Worm (Caenorhabditis elegans): ENCODE data around the gene F15A4.10.
"Not testable (repeated sequence)": the region's sequence is repeated elsewhere in the genome, so short reads cannot be mapped to it uniquely, and the experiment has no call there.

Gene F15A4.10

DNA sequence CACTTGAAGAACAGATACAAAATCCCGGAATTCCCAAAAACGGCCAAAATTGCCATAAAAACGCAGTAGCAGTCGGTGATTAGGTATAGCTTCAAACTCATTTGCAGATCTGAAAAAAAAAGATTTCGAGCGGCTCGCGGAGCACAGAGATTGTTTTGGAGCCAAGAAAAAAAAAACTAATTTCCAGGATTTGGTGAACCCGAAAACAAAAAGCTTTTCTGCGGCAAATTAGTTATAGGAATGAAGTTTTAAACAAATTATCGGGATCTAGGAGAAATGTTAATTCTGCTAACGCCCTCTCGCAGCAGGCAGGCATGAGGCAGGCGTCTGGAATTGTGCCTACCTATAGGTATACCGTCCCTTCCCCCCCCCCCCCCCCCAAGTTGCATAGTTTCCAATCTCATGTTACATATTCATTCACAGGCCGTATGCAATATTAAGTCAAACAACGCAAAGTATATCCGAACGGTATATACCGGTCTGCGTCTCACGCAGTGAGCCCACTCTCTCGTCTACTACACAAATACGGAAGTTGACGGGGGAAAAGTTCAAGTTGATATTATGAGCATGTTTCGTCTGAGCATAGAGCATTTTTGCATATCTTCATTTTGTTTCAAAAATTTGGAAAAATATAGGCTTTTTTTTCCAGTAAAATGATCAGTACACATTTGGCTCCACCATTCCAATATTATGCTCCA lies 40.1 kb downstream of the F15A4.10 start, which contains the start of the genes W05H5.1 and pitr-6:
Gene W05H5.1, minus strand, starts transcription at position 101 of the 698 bp plus-strand sequence.
Gene pitr-6, plus strand, starts transcription at position 648 of the 698 bp plus-strand sequence.
- TF ChIP-seq cog-1 (tag; optimal IDR thresholded peaks at IDR 0.05), result no peak
- TF ChIP-seq tab-1 (GFP tag; IDR thresholded peaks at IDR 0.05), result no peak
- TF ChIP-seq ztf-23 (GFP tag; IDR thresholded peaks at IDR 0.05), result no peak
- TF ChIP-seq T22C8.4 (GFP tag; IDR thresholded peaks at IDR 0.05), result no peak
- no peak for TF ChIP-seq ztf-29 (GFP tag; IDR thresholded peaks at IDR 0.05)
- TF ChIP-seq med-1 (GFP tag; optimal IDR thresholded peaks at IDR 0.05; ENCODE audit: insufficient read depth), result no peak
- no peak for TF ChIP-seq flt-1 (GFP tag; IDR thresholded peaks at IDR 0.05)
- TF ChIP-seq ref-1 (GFP tag; conservative IDR thresholded peaks at IDR 0.05), result no peak
- TF ChIP-seq klf-2 (GFP tag; conservative IDR thresholded peaks at IDR 0.05), result no peak

ce11 chrII:12441164-12441563 lies 43.8 kb downstream of the F15A4.10 start, which contains the start of gene Y57A10C.10:
Gene Y57A10C.10, minus strand, starts transcription at chrII:12441264.
- TF ChIP-seq tab-1 (GFP tag; IDR thresholded peaks at IDR 0.05); ztf-29 (GFP tag; IDR thresholded peaks at IDR 0.05); cog-1 (tag; optimal IDR thresholded peaks at IDR 0.05): not testable (repeated sequence)

DNA sequence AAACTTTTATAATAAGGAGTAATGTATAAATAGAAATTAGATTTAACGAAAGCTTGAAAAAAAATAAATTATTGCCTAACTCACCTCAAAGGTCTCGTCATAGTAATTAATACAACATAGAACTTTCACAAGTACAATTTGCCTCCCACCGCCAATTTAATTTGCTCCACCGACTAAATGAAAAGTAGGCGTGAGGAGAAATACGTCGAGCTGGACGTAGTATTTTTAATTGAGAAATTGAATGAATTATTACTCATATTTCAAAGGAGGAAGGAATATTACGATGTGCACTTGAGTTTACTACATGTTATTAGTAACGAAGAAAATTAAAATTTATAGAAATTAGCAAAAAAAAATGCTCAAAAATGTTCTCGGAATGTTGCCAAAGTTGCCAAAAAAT lies 46.5 kb downstream of the F15A4.10 start, which contains the start of gene Y57A10C.9:
Gene Y57A10C.9, minus strand, starts transcription at position 101 of the 400 bp plus-strand sequence.
- TF ChIP-seq ztf-29 (GFP tag; IDR thresholded peaks at IDR 0.05) (no peak), flt-1 (GFP tag; IDR thresholded peaks at IDR 0.05) (no peak), tab-1 (GFP tag; IDR thresholded peaks at IDR 0.05) (no peak), med-1 (GFP tag; optimal IDR thresholded peaks at IDR 0.05; ENCODE audit: insufficient read depth) (no peak), ztf-23 (GFP tag; IDR thresholded peaks at IDR 0.05) (no peak), ref-1 (GFP tag; conservative IDR thresholded peaks at IDR 0.05) (no peak), klf-2 (GFP tag; conservative IDR thresholded peaks at IDR 0.05) (no peak), cog-1 (tag; optimal IDR thresholded peaks at IDR 0.05) (no peak), T22C8.4 (GFP tag; IDR thresholded peaks at IDR 0.05) (no peak)

ce11 chrII:12436717-12437116 lies 48.2 kb downstream of the F15A4.10 start:
- TF ChIP-seq cog-1 (tag; optimal IDR thresholded peaks at IDR 0.05) (no peak), tab-1 (GFP tag; IDR thresholded peaks at IDR 0.05) (no peak), med-1 (GFP tag; optimal IDR thresholded peaks at IDR 0.05; ENCODE audit: insufficient read depth) (no peak)

DNA sequence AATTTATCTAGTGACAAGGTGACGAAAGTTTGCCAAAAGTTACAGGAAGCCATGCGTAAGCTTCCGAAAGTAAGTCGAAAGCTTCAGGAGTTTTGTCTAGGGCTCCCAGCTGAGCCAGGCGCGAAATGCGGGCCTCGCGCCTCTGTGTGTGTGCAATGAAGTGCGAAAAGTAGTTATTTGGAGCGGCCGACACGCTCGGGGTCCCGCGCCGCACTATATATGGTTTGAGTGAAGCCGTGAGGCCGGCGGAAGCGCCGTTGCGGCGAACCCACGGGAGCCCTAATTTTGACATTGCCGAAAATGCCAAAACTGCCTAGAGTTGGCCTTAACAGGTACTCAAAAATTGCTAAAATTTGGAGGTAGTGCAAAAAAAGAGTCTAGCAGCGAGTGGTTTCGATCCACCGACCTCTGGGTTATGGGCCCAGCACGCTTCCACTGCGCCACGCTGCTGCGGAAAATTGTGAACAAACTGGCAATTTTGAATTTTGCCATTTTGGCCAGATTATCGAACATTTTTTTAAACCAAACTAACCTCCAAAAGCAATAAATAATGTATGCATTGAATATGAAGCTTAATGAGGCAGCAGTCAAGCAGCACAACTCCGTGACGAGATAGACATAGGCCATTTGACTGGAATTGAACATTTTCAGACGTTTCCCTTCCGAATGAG lies 49.6 kb downstream of the F15A4.10 start:
- TF ChIP-seq klf-2 (GFP tag; conservative IDR thresholded peaks at IDR 0.05) (no peak), med-1 (GFP tag; optimal IDR thresholded peaks at IDR 0.05; ENCODE audit: insufficient read depth) (no peak), cog-1 (tag; optimal IDR thresholded peaks at IDR 0.05) (no peak), flt-1 (GFP tag; IDR thresholded peaks at IDR 0.05) (no peak), ztf-29 (GFP tag; IDR thresholded peaks at IDR 0.05) (no peak), ztf-23 (GFP tag; IDR thresholded peaks at IDR 0.05) (no peak)

All from whole organism, midembryonic.